Worm (Caenorhabditis elegans) whole organism, midembryonic: ENCODE data around the gene shc-2.

Source experiments
- T22C8.4 ChIP-seq: fragments of 200-800 bp; sonication (Bioruptor generic); IDR thresholded peaks from 2 replicates; pipeline ENCODE4 v1.3.6; 2022; ENCODE audit warnings: missing genetic modification characterization, missing compliant biosample characterization
- flt-1 ChIP-seq: fragments of 200-800 bp; sonication (Bioruptor generic); IDR thresholded peaks from 2 replicates; pipeline ENCODE4 v1.3.6; 2022; ENCODE audit warnings: missing genetic modification characterization, missing compliant biosample characterization
- ref-1 ChIP-seq: fragments of 200-800 bp; sonication (Bioruptor generic); conservative IDR thresholded peaks from 2 replicates; pipeline ENCODE4 v1.3.6; 2022; ENCODE audit warnings: missing genetic modification reagents, missing genetic modification characterization, missing compliant biosample characterization

DNA sequence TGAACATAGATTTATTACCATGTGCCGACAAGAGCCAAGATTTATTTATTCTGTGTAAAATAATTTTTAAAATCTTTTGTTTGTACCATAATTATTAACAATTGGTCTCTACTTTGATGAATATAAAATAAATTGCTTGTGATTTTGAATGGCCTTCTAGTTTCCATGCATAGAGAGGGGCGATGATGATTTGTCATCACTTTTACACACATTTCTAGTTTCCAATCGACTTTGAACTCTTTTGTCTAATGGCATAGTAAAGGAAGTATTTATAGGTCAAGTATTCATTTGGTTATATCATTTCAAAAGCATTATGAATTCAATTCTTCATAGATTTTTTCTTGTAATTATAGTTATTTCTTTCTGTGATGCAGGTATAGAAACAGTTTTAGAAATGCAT is 34.7 kb downstream of the shc-2 start, which contains the start of gene F59A6.10:
- TF ChIP-seq flt-1 (GFP tag; lab: Robert Waterston, UW) (no peak), T22C8.4 (no peak), ref-1 (no peak)
